Fruit fly (Drosophila melanogaster) whole organism, wandering third instar larva: ENCODE results near the gene CG44040.
A peak's percentile ranks its signal among the peaks of the same experiment; 100 is the strongest.

Experiments used
- Abd-B ChIP-seq: fragments of >200 bp; optimal IDR thresholded peaks from 2 replicates; lab custom pipeline; 2017; ENCODE audit warnings: missing biosample characterization, missing genetic modification characterization
- CG32264 ChIP-seq: fragments of 200-800 bp; sonication (Bioruptor generic); optimal IDR thresholded peaks from 2 replicates; lab custom pipeline; 2016; ENCODE audit warnings: missing biosample characterization, missing genetic modification characterization
- CG9705 ChIP-seq: fragments of 200-800 bp; sonication (Bioruptor generic); optimal IDR thresholded peaks from 2 replicates; lab custom pipeline; 2018; ENCODE audit warnings: missing biosample characterization, mild to moderate bottlenecking, missing genetic modification characterization
- CrebA ChIP-seq: fragments of 200-800 bp; sonication (Bioruptor generic); optimal IDR thresholded peaks from 2 replicates; lab custom pipeline; 2016; ENCODE audit warnings: missing biosample characterization, mild to moderate bottlenecking, missing genetic modification characterization, borderline replicate concordance
- Dfd ChIP-seq: fragments of >200 bp; optimal IDR thresholded peaks from 2 replicates; lab custom pipeline; 2017; ENCODE audit warnings: missing biosample characterization, missing genetic modification characterization
- Dif ChIP-seq: fragments of 200-275, 200-300 bp; sonication (Bioruptor generic); optimal IDR thresholded peaks from 2 replicates; lab custom pipeline; 2018; ENCODE audit warnings: missing biosample characterization, missing genetic modification characterization; ENCODE audit not compliant: partially characterized antibody
- GATAd ChIP-seq: sonication (Bioruptor generic); optimal IDR thresholded peaks from 2 replicates; lab custom pipeline; 2016; ENCODE audit warnings: missing biosample characterization, missing genetic modification characterization
- HLH106 ChIP-seq: fragments of 200-800 bp; optimal IDR thresholded peaks from 3 replicates; lab custom pipeline; 2019; ENCODE audit warnings: missing biosample characterization, mild to moderate bottlenecking, missing genetic modification characterization, moderate library complexity
- Hnf4 ChIP-seq: fragments of 200-800 bp; sonication (Bioruptor generic); optimal IDR thresholded peaks from 2 replicates; lab custom pipeline; 2016; ENCODE audit warnings: missing biosample characterization, mild to moderate bottlenecking, missing genetic modification characterization
- Hr78 ChIP-seq: fragments of >200 bp; optimal IDR thresholded peaks from 2 replicates; lab custom pipeline; 2017; ENCODE audit warnings: missing biosample characterization, missing genetic modification characterization
- Hr83 ChIP-seq: fragments of 200-300 bp; sonication (Bioruptor generic); optimal IDR thresholded peaks from 2 replicates; lab custom pipeline; 2016; ENCODE audit warnings: missing biosample characterization, mild to moderate bottlenecking, missing genetic modification characterization, moderate library complexity; ENCODE audit not compliant: poor library complexity, severe bottlenecking
- Jra ChIP-seq: sonication (Bioruptor generic); optimal IDR thresholded peaks from 2 replicates; lab custom pipeline; 2016; ENCODE audit warnings: missing biosample characterization, missing genetic modification characterization
- Mio ChIP-seq: sonication (Bioruptor generic); optimal IDR thresholded peaks from 2 replicates; lab custom pipeline; 2016; ENCODE audit warnings: missing biosample characterization, missing genetic modification characterization
- Myc ChIP-seq: fragments of >200 bp; optimal IDR thresholded peaks from 2 replicates; lab custom pipeline; 2017
- N ChIP-seq: fragments of >200 bp; optimal IDR thresholded peaks from 2 replicates; lab custom pipeline; 2018; ENCODE audit warnings: missing biosample characterization, missing external identifiers, missing genetic modification characterization
- OdsH ChIP-seq: fragments of 200-800 bp; sonication (Bioruptor generic); optimal IDR thresholded peaks from 2 replicates; lab custom pipeline; 2016; ENCODE audit warnings: missing biosample characterization, mild to moderate bottlenecking, missing genetic modification characterization
- Rel ChIP-seq, 2 experiments: fragments of 200-800 bp; sonication (Bioruptor generic) in 1 of 2; optimal IDR thresholded peaks; 2 replicates in 1 of 2; 3 replicates in 1 of 2; lab custom pipeline; 2016 to 2019; ENCODE audit warnings: mild to moderate bottlenecking in 2 of 2, missing biosample characterization in 2 of 2, missing genetic modification characterization in 2 of 2, moderate library complexity in 1 of 2
- Sp1 ChIP-seq: fragments of 200-800 bp; sonication (Bioruptor generic); optimal IDR thresholded peaks from 3 replicates; lab custom pipeline; 2019; ENCODE audit warnings: missing biosample characterization, mild to moderate bottlenecking, missing genetic modification characterization, moderate library complexity
- Vsx2 ChIP-seq: fragments of 200-300, 225-300 bp; sonication (Bioruptor generic); optimal IDR thresholded peaks from 2 replicates; lab custom pipeline; 2018; ENCODE audit warnings: missing biosample characterization, missing genetic modification characterization; ENCODE audit not compliant: partially characterized antibody
- br ChIP-seq: fragments of 200-800 bp; sonication (Bioruptor generic); optimal IDR thresholded peaks from 2 replicates; lab custom pipeline; 2016; ENCODE audit warnings: missing biosample characterization, missing genetic modification characterization
- brk ChIP-seq: fragments of 200-800 bp; sonication (Bioruptor generic); optimal IDR thresholded peaks from 2 replicates; lab custom pipeline; 2016; ENCODE audit warnings: missing biosample characterization, mild to moderate bottlenecking, missing genetic modification characterization
- dl ChIP-seq, 2 experiments: fragments of 175-275, 200-275 bp in 1 of 2; fragments of 200-275 bp in 1 of 2; sonication (Bioruptor generic); optimal IDR thresholded peaks; lab custom pipeline; 2018; ENCODE audit warnings: mild to moderate bottlenecking in 2 of 2, missing biosample characterization in 2 of 2, missing genetic modification characterization in 2 of 2, moderate library complexity in 2 of 2; ENCODE audit not compliant: partially characterized antibody in 2 of 2, insufficient read depth in 1 of 2
- dmrt93B ChIP-seq: fragments of 200-800 bp; sonication (Bioruptor generic); optimal IDR thresholded peaks from 2 replicates; lab custom pipeline; 2018; ENCODE audit warnings: missing biosample characterization, mild to moderate bottlenecking, missing genetic modification characterization
- dsf ChIP-seq: sonication (Bioruptor generic); optimal IDR thresholded peaks from 2 replicates; lab custom pipeline; 2016; ENCODE audit warnings: missing biosample characterization, missing genetic modification characterization, borderline replicate concordance
- ey ChIP-seq: fragments of 200-800 bp; sonication (Bioruptor generic); optimal IDR thresholded peaks from 2 replicates; lab custom pipeline; 2016; ENCODE audit warnings: missing biosample characterization, missing genetic modification characterization
- foxo ChIP-seq, 2 experiments: fragments of 200-800 bp; sonication (Bioruptor generic); optimal IDR thresholded peaks; 2 replicates in 1 of 2; 3 replicates in 1 of 2; lab custom pipeline; 2016 to 2017; ENCODE audit warnings: missing biosample characterization in 2 of 2, missing genetic modification characterization in 2 of 2
- fru ChIP-seq: fragments of 200-800 bp; sonication (Bioruptor generic); optimal IDR thresholded peaks from 3 replicates; lab custom pipeline; 2016; ENCODE audit warnings: missing biosample characterization, mild to moderate bottlenecking, missing genetic modification characterization
- h ChIP-seq: fragments of 200-800 bp; sonication (Bioruptor generic); optimal IDR thresholded peaks from 3 replicates; lab custom pipeline; 2016; ENCODE audit warnings: missing biosample characterization, mild to moderate bottlenecking, missing genetic modification characterization
- jim ChIP-seq: fragments of 175-275, 200-325 bp; sonication (Bioruptor generic); optimal IDR thresholded peaks from 2 replicates; lab custom pipeline; 2016; ENCODE audit warnings: missing biosample characterization, mild to moderate bottlenecking, missing genetic modification characterization
- lola ChIP-seq: fragments of >200 bp; optimal IDR thresholded peaks from 2 replicates; lab custom pipeline; 2017; ENCODE audit warnings: missing biosample characterization, missing genetic modification characterization
- pan ChIP-seq: fragments of >200 bp; optimal IDR thresholded peaks from 2 replicates; lab custom pipeline; 2017
- psq ChIP-seq: fragments of 200-800 bp; sonication (Bioruptor generic); optimal IDR thresholded peaks from 3 replicates; lab custom pipeline; 2017; ENCODE audit warnings: missing biosample characterization, mild to moderate bottlenecking, missing genetic modification characterization, moderate library complexity
- rgr ChIP-seq: fragments of 200-800 bp; sonication (Bioruptor generic); optimal IDR thresholded peaks from 3 replicates; lab custom pipeline; 2016; ENCODE audit warnings: missing biosample characterization, mild to moderate bottlenecking, missing genetic modification characterization
- sage ChIP-seq: fragments of 200-800 bp; sonication (Bioruptor generic); optimal IDR thresholded peaks from 2 replicates; lab custom pipeline; 2016; ENCODE audit warnings: missing biosample characterization, mild to moderate bottlenecking, missing genetic modification characterization
- sv ChIP-seq: fragments of 200-800 bp; sonication (Bioruptor generic); optimal IDR thresholded peaks from 3 replicates; lab custom pipeline; 2016; ENCODE audit warnings: missing biosample characterization, missing genetic modification characterization
- tai ChIP-seq: sonication (Bioruptor generic); optimal IDR thresholded peaks from 2 replicates; lab custom pipeline; 2016; ENCODE audit warnings: missing biosample characterization, missing genetic modification characterization
- usp ChIP-seq: fragments of >200 bp; optimal IDR thresholded peaks from 2 replicates; lab custom pipeline; 2017; ENCODE audit warnings: missing biosample characterization, missing genetic modification characterization
- woc ChIP-seq: sonication (Bioruptor generic); optimal IDR thresholded peaks from 2 replicates; lab custom pipeline; 2016; ENCODE audit warnings: missing biosample characterization, mild to moderate bottlenecking, missing genetic modification characterization

The CG44040 gene

dm6 chr3R:15292241-15293004, 27.8 kb upstream of the CG44040 start:
- peak in 1 of 2 experiments; percentile 40 for TF ChIP-seq foxo (GFP tag; optimal IDR thresholded peaks at IDR 0.05; lab: Kevin White, UChicago)
- peak; percentile 94 for TF ChIP-seq Dfd (GFP tag; lab: Kevin White, UChicago)
- TF ChIP-seq pan (lab: Kevin White, UChicago) = no peak
- TF ChIP-seq CG9705 = no peak
- TF ChIP-seq sv = no peak
- TF ChIP-seq ey (GFP tag; lab: Kevin White, UChicago) = no peak

- TF ChIP-seq brk (no peak), Vsx2 (GFP tag; lab: Kevin White, UChicago) (no peak), woc (peak; percentile 85), Jra (GFP tag; lab: Kevin White, UChicago) (no peak), Mio (GFP tag; lab: Kevin White, UChicago) (no peak), psq (GFP tag; lab: Kevin White, UChicago) (peak; percentile 75), h (peak; percentile 59), Dif (GFP tag; lab: Kevin White, UChicago) (no peak), sage (GFP tag; lab: Kevin White, UChicago) (no peak), CG9705 (no peak), foxo (GFP tag; optimal IDR thresholded peaks at IDR 0.05; lab: Kevin White, UChicago) (peak in 1 of 2 experiments; percentile 55), rgr (GFP tag; lab: Kevin White, UChicago) (no peak), Hr78 (GFP tag; lab: Kevin White, UChicago) (no peak), sv (no peak), Myc (lab: Kevin White, UChicago) (no peak), tai (no peak), dl (GFP tag; optimal IDR thresholded peaks at IDR 0.05; lab: Kevin White, UChicago; ENCODE audit: insufficient read depth in 1 of 2, partially characterized antibody in 2 of 2) (no peak), Dfd (GFP tag; lab: Kevin White, UChicago) (no peak), Rel (GFP tag; optimal IDR thresholded peaks at IDR 0.05; lab: Kevin White, UChicago) (peak; percentile 13), Rel (tag; optimal IDR thresholded peaks at IDR 0.05; lab: Kevin White, UChicago) (no peak), CG32264 (GFP tag; lab: Kevin White, UChicago) (no peak), Hr83 (GFP tag; lab: Kevin White, UChicago) (no peak), jim (GFP tag; lab: Kevin White, UChicago) (peak; percentile 65), ey (GFP tag; lab: Kevin White, UChicago) (peak; percentile 52), dsf (GFP tag; lab: Kevin White, UChicago) (no peak), dmrt93B (no peak), CrebA (GFP tag; lab: Kevin White, UChicago) (no peak), GATAd (GFP tag; lab: Kevin White, UChicago) (no peak), br (GFP tag; lab: Kevin White, UChicago) (peak; percentile 30), pan (lab: Kevin White, UChicago) (no peak), HLH106 (tag; lab: Kevin White, UChicago) (peak; percentile 27), OdsH (peak; percentile 56), Hnf4 (GFP tag; lab: Kevin White, UChicago) (no peak), usp (GFP tag; lab: Kevin White, UChicago) (no peak), N (no peak), lola (no peak), fru (GFP tag; lab: Kevin White, UChicago) (peak; percentile 45), Sp1 (GFP tag; lab: Kevin White, UChicago) (peak; percentile 58), Abd-B (GFP tag; lab: Kevin White, UChicago) (no peak)
Measured at dm6 chr3R:15293005-15293877, 26.9 kb upstream of the CG44040 start.
